Fruit fly (Drosophila melanogaster) whole organism, embryonic: Measurements from ENCODE around the gene CG11970.
A peak's percentile ranks its signal among the peaks of the same experiment; 100 is the strongest.

Source experiments
- B-H2 ChIP-seq: fragments of 200-800 bp; sonication (Bioruptor generic); optimal IDR thresholded peaks from 2 replicates; lab custom pipeline; 2018; ENCODE audit warnings: missing biosample characterization, mild to moderate bottlenecking, missing genetic modification characterization
- C15 ChIP-seq: fragments of 200-800 bp; sonication (Bioruptor generic); IDR thresholded peaks from 3 replicates; pipeline ENCODE4 v1.3.6; 2022; ENCODE audit warnings: missing biosample characterization, missing genetic modification characterization
- CG1024 ChIP-seq: fragments of 200-800 bp; sonication (Bioruptor generic); IDR thresholded peaks from 2 replicates; pipeline ENCODE4 v1.3.6; 2022; ENCODE audit warnings: missing biosample characterization, missing genetic modification characterization
- CG10654 ChIP-seq: fragments of 200-800 bp; sonication (Bioruptor generic); optimal IDR thresholded peaks from 2 replicates; lab custom pipeline; 2016; ENCODE audit warnings: missing biosample characterization, missing genetic modification characterization
- CG11696 ChIP-seq: fragments of 200-800 bp; sonication (Bioruptor generic); IDR thresholded peaks from 2 replicates; pipeline ENCODE4 v1.3.6; 2022; ENCODE audit warnings: missing biosample characterization, missing genetic modification characterization
- CG12219 ChIP-seq: fragments of 200-800 bp; sonication (Bioruptor generic); optimal IDR thresholded peaks from 3 replicates; lab custom pipeline; 2018; ENCODE audit warnings: missing biosample characterization, mild to moderate bottlenecking, missing genetic modification characterization
- CG14014 ChIP-seq: fragments of 200-800 bp; sonication (Bioruptor generic); IDR thresholded peaks from 2 replicates; pipeline ENCODE4 v1.3.6; 2022; ENCODE audit warnings: missing biosample characterization, missing genetic modification characterization
- CG1529 ChIP-seq: fragments of 200-800 bp; sonication (Bioruptor generic); optimal IDR thresholded peaks from 3 replicates; lab custom pipeline; 2018; ENCODE audit warnings: missing biosample characterization, missing genetic modification characterization
- CG15514 ChIP-seq: fragments of 200-800 bp; sonication (Bioruptor generic); optimal IDR thresholded peaks from 3 replicates; lab custom pipeline; 2017; ENCODE audit warnings: missing biosample characterization, missing genetic modification characterization, mild to moderate bottlenecking, moderate library complexity, missing genetic modification reagents
- CG17186 ChIP-seq: fragments of 200-800 bp; sonication (Bioruptor generic); optimal IDR thresholded peaks from 3 replicates; lab custom pipeline; 2017; ENCODE audit warnings: missing biosample characterization, missing genetic modification reagents, missing genetic modification characterization
- CG18619 ChIP-seq: fragments of 200-800 bp; sonication (Bioruptor generic); optimal IDR thresholded peaks from 3 replicates; lab custom pipeline; 2017; ENCODE audit warnings: missing biosample characterization, mild to moderate bottlenecking, missing genetic modification characterization
- CG33557 ChIP-seq: fragments of 200-800 bp; sonication (Bioruptor generic); optimal IDR thresholded peaks from 2 replicates; lab custom pipeline; 2019; ENCODE audit warnings: missing biosample characterization, mild to moderate bottlenecking, missing genetic modification characterization, moderate library complexity
- CG4360 ChIP-seq: fragments of 200-800 bp; sonication (Bioruptor generic); IDR thresholded peaks from 2 replicates; pipeline ENCODE4 v1.3.6; 2022; ENCODE audit warnings: missing biosample characterization, missing genetic modification characterization
- CG4707 ChIP-seq: fragments of 200-800 bp; sonication (Bioruptor generic); optimal IDR thresholded peaks from 2 replicates; lab custom pipeline; 2018; ENCODE audit warnings: missing biosample characterization, mild to moderate bottlenecking, missing genetic modification characterization, moderate library complexity
- CG5953 ChIP-seq: fragments of 200-800 bp; sonication (Bioruptor generic); IDR thresholded peaks from 2 replicates; pipeline ENCODE4 v1.3.6; 2022; ENCODE audit warnings: missing biosample characterization, missing genetic modification characterization
- CG8944 ChIP-seq: fragments of 200-800 bp; sonication (Bioruptor generic); optimal IDR thresholded peaks from 3 replicates; lab custom pipeline; 2016; ENCODE audit warnings: missing biosample characterization, missing genetic modification characterization
- CG9817 ChIP-seq: fragments of 200-800 bp; sonication (Bioruptor generic); optimal IDR thresholded peaks from 2 replicates; lab custom pipeline; 2018; ENCODE audit warnings: missing biosample characterization, mild to moderate bottlenecking, missing genetic modification characterization, moderate library complexity
- CrebB ChIP-seq: fragments of 200-800 bp; sonication (Bioruptor generic); optimal IDR thresholded peaks from 3 replicates; lab custom pipeline; 2018; ENCODE audit warnings: missing biosample characterization, mild to moderate bottlenecking, missing genetic modification characterization
- HLH54F ChIP-seq: fragments of 200-800 bp; sonication (Bioruptor generic); optimal IDR thresholded peaks from 3 replicates; lab custom pipeline; 2016; ENCODE audit warnings: missing biosample characterization, missing genetic modification characterization
- MBD-R2 ChIP-seq: fragments of 200-800 bp; sonication (Bioruptor generic); IDR thresholded peaks from 2 replicates; pipeline ENCODE4 v1.3.6; 2022; ENCODE audit warnings: missing biosample characterization, missing genetic modification characterization
- Med ChIP-seq: fragments of 200-800 bp; sonication (Bioruptor generic); peaks from one replicate; lab custom pipeline; 2016; ENCODE audit warnings: missing biosample characterization, missing genetic modification characterization, mild to moderate bottlenecking, inconsistent platforms, moderate library complexity
- Nf-YA ChIP-seq: fragments of 200-800 bp; sonication (Bioruptor generic); IDR thresholded peaks from 2 replicates; pipeline ENCODE4 v1.3.6; 2022; ENCODE audit warnings: missing biosample characterization, missing genetic modification characterization
- Nf-YB ChIP-seq: fragments of 200-800 bp; sonication (Bioruptor generic); optimal IDR thresholded peaks from 3 replicates; lab custom pipeline; 2019; ENCODE audit warnings: missing biosample characterization, mild to moderate bottlenecking, missing genetic modification characterization, moderate library complexity
- Ptx1 ChIP-seq: fragments of 200-800 bp; sonication (Bioruptor generic); IDR thresholded peaks from 2 replicates; pipeline ENCODE4 v1.3.6; 2022; ENCODE audit warnings: missing biosample characterization, missing genetic modification characterization
- Sox100B ChIP-seq: fragments of 200-800 bp; sonication (Bioruptor generic); optimal IDR thresholded peaks from 3 replicates; lab custom pipeline; 2018; ENCODE audit warnings: missing biosample characterization, mild to moderate bottlenecking, missing genetic modification characterization
- Sry-δ ChIP-seq: fragments of 200-800 bp; sonication (Bioruptor generic); optimal IDR thresholded peaks from 2 replicates; lab custom pipeline; 2016; ENCODE audit warnings: missing biosample characterization, missing genetic modification characterization
- Ssrp ChIP-seq: fragments of 200-800 bp; sonication (Bioruptor generic); optimal IDR thresholded peaks from 2 replicates; lab custom pipeline; 2018; ENCODE audit warnings: missing biosample characterization, mild to moderate bottlenecking, missing genetic modification characterization, moderate library complexity
- aop ChIP-seq: fragments of 200-800 bp; sonication (Bioruptor generic); IDR thresholded peaks from 2 replicates; pipeline ENCODE4 v1.3.6; 2022; ENCODE audit warnings: missing biosample characterization, missing genetic modification characterization
- bbx ChIP-seq: fragments of 200-800 bp; sonication (Bioruptor generic); IDR thresholded peaks from 2 replicates; pipeline ENCODE4 v1.3.6; 2022; ENCODE audit warnings: missing biosample characterization, missing genetic modification characterization; ENCODE audit not compliant: partially characterized antibody
- bcd ChIP-seq: fragments of 200-800 bp; sonication (Bioruptor generic); optimal IDR thresholded peaks from 2 replicates; lab custom pipeline; 2017; ENCODE audit warnings: missing biosample characterization, mild to moderate bottlenecking, missing genetic modification characterization
- chinmo ChIP-seq: fragments of 200-800 bp; sonication (Bioruptor generic); IDR thresholded peaks from 4 replicates; pipeline ENCODE4 v1.3.6; 2022; ENCODE audit warnings: missing biosample characterization, missing genetic modification characterization; ENCODE audit not compliant: partially characterized antibody
- disco-r ChIP-seq: fragments of 200-800 bp; sonication (Bioruptor generic); optimal IDR thresholded peaks from 2 replicates; lab custom pipeline; 2016; ENCODE audit warnings: missing biosample characterization, missing genetic modification characterization
- fd3F ChIP-seq: fragments of 200-800 bp; sonication (Bioruptor generic); optimal IDR thresholded peaks from 2 replicates; lab custom pipeline; 2018; ENCODE audit warnings: missing biosample characterization, mild to moderate bottlenecking, missing genetic modification characterization, moderate library complexity
- fd96Cb ChIP-seq: fragments of 200-800 bp; sonication (Bioruptor generic); optimal IDR thresholded peaks from 2 replicates; lab custom pipeline; 2018; ENCODE audit warnings: missing biosample characterization, mild to moderate bottlenecking, missing genetic modification characterization, moderate library complexity
- hbn ChIP-seq: fragments of 200-800 bp; sonication (Bioruptor generic); IDR thresholded peaks from 2 replicates; pipeline ENCODE4 v1.3.6; 2022; ENCODE audit warnings: missing biosample characterization, missing genetic modification characterization; ENCODE audit not compliant: partially characterized antibody
- hth ChIP-seq: fragments of >200 bp; optimal IDR thresholded peaks from 2 replicates; lab custom pipeline; 2017; ENCODE audit warnings: inconsistent platforms
- jumu ChIP-seq: fragments of 200-800 bp; sonication (Bioruptor generic); optimal IDR thresholded peaks from 3 replicates; lab custom pipeline; 2016; ENCODE audit warnings: missing biosample characterization, missing genetic modification characterization
- lov ChIP-seq, 2 experiments: fragments of 200-800 bp in 1 of 2; fragments of >200 bp in 1 of 2; sonication (Bioruptor generic) in 1 of 2; IDR thresholded peaks in 1 of 2; optimal IDR thresholded peaks in 1 of 2; 2 replicates in 1 of 2; 3 replicates in 1 of 2; pipeline versions ENCODE4 v1.3.6 to Lab custom; 2017 to 2022; ENCODE audit warnings: missing biosample characterization in 1 of 2, missing genetic modification characterization in 1 of 2
- nom ChIP-seq: fragments of 200-800 bp; sonication (Bioruptor generic); optimal IDR thresholded peaks from 2 replicates; lab custom pipeline; 2017; ENCODE audit warnings: missing biosample characterization, missing genetic modification characterization, mild to moderate bottlenecking, moderate library complexity, missing genetic modification reagents
- schlank ChIP-seq: fragments of 200-800 bp; sonication (Bioruptor generic); optimal IDR thresholded peaks from 2 replicates; lab custom pipeline; 2018; ENCODE audit warnings: missing biosample characterization, mild to moderate bottlenecking, missing genetic modification characterization
- sens ChIP-seq: fragments of 200-800 bp; sonication (Bioruptor generic); peaks from one replicate; lab custom pipeline; 2016; ENCODE audit warnings: missing biosample characterization, missing genetic modification characterization
- sisA ChIP-seq: fragments of 200-800 bp; sonication (Bioruptor generic); IDR thresholded peaks from 2 replicates; pipeline ENCODE4 v1.3.6; 2022; ENCODE audit warnings: missing biosample characterization, missing genetic modification characterization
- sob ChIP-seq: fragments of 200-800 bp; sonication (Bioruptor generic); IDR thresholded peaks from 2 replicates; pipeline ENCODE4 v1.3.6; 2022; ENCODE audit warnings: missing biosample characterization, missing genetic modification characterization
- stc ChIP-seq: fragments of 200-800 bp; sonication (Bioruptor generic); IDR thresholded peaks from 2 replicates; pipeline ENCODE4 v1.3.6; 2022; ENCODE audit warnings: missing biosample characterization, missing genetic modification characterization
- tap ChIP-seq: fragments of 200-800 bp; optimal IDR thresholded peaks from 3 replicates; lab custom pipeline; 2019; ENCODE audit warnings: missing biosample characterization, mild to moderate bottlenecking, missing genetic modification characterization, moderate library complexity
- tgo ChIP-seq: fragments of 200-800 bp; sonication (Bioruptor generic); IDR thresholded peaks from 3 replicates; pipeline ENCODE4 v1.3.6; 2022; ENCODE audit warnings: missing biosample characterization, missing genetic modification characterization
- twi ChIP-seq: fragments of 200-800 bp; optimal IDR thresholded peaks from 2 replicates; lab custom pipeline; 2019; ENCODE audit warnings: missing biosample characterization, mild to moderate bottlenecking, missing genetic modification characterization, moderate library complexity
- vfl ChIP-seq: fragments of 200-800 bp; sonication (Bioruptor generic); optimal IDR thresholded peaks from 2 replicates; lab custom pipeline; 2016; ENCODE audit warnings: missing biosample characterization, missing genetic modification characterization
- z ChIP-seq: fragments of 200-800 bp; sonication (Bioruptor generic); IDR thresholded peaks from 3 replicates; pipeline ENCODE4 v1.3.6; 2022; ENCODE audit warnings: missing biosample characterization, missing genetic modification characterization
- zen2 ChIP-seq: fragments of 200-800 bp; sonication (Bioruptor generic); IDR thresholded peaks from 3 replicates; pipeline ENCODE4 v1.3.6; 2022; ENCODE audit warnings: missing biosample characterization, missing genetic modification characterization; ENCODE audit not compliant: partially characterized antibody

The CG11970 gene

DNA sequence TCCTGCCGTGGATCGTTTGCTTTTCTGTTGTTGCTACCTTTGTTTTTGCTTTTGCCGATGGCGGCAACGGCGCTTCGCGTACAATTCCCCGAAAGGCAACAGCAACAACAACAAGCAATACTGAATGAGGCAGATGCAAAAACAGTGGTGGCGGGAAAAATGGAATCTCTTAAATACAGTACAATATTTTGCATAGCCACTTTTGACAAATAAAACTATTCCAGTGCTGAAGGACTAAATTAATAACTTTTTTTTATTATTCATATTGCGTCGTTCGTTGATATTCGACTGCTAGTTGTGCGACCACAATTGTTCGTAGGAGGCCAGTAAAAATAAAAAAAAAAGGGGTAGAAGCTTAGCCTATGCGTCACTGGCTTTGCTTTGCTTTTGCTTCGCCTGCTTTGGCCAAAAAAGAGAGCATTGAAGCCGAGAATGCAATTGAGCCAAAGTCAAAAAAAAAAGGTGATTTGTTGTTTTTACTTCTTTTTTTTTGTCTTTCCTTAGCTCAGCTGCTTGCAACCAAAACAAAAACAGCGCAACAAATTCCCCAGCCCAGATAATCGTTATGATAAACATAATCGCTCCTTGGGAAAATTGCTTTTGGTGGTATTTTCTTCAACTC, 47.4 kb downstream of the CG11970 start (continued):
- peak; percentile 87 for TF ChIP-seq CG1529
- peak; percentile 75 for TF ChIP-seq CG15514 (GFP tag; lab: Kevin White, UChicago)
- TF ChIP-seq CG17186 = peak; percentile 73
- peak; percentile 98 for TF ChIP-seq tgo
- TF ChIP-seq fd3F = peak; percentile 86
- TF ChIP-seq CrebB = peak; percentile 74
- TF ChIP-seq CG18619 (GFP tag; lab: Kevin White, UChicago) = peak; percentile 81
- peak; percentile 49 for TF ChIP-seq Sry-δ (GFP tag; lab: Kevin White, UChicago)
- TF ChIP-seq HLH54F (GFP tag; lab: Kevin White, UChicago) = peak; percentile 84
- TF ChIP-seq lov (optimal IDR thresholded peaks at IDR 0.05; lab: Kevin White, UChicago) = no peak
- TF ChIP-seq lov (GFP tag; IDR thresholded peaks at IDR 0.05; lab: Robert Waterston, UW) = peak; percentile 85
- TF ChIP-seq twi = peak; percentile 43
- TF ChIP-seq hbn = no peak
- TF ChIP-seq Med (GFP tag; lab: Kevin White, UChicago) = peak; percentile 97
- TF ChIP-seq nom = peak; percentile 97
- peak; percentile 93 for TF ChIP-seq CG5953
- peak; percentile 82 for TF ChIP-seq Ssrp
- TF ChIP-seq bcd = peak; percentile 87
- peak; percentile 94 for TF ChIP-seq Ptx1 (GFP tag; lab: Robert Waterston, UW)
- TF ChIP-seq C15 (GFP tag; lab: Robert Waterston, UW) = peak; percentile 77
- TF ChIP-seq vfl = peak; percentile 80
- peak; percentile 87 for TF ChIP-seq Sox100B
- peak; percentile 88 for TF ChIP-seq sob (GFP tag; lab: Robert Waterston, UW)
- peak; percentile 65 for TF ChIP-seq CG4707 (GFP tag; lab: Kevin White, UChicago)
- peak; percentile 77 for TF ChIP-seq disco-r (GFP tag; lab: Kevin White, UChicago)
- TF ChIP-seq aop (GFP tag; lab: Robert Waterston, UW) = peak; percentile 62; the same call in 1 of the 2 replicates
- no peak for TF ChIP-seq chinmo
- peak; percentile 81 for TF ChIP-seq CG10654
- TF ChIP-seq Nf-YA = peak; percentile 84
- peak; percentile 61 for TF ChIP-seq schlank (tag; lab: Kevin White, UChicago)
- no peak for TF ChIP-seq hth (lab: Kevin White, UChicago)
- TF ChIP-seq CG9817 = peak; percentile 73
- TF ChIP-seq CG8944 (GFP tag; lab: Kevin White, UChicago) = peak; percentile 45
- peak; percentile 91 for TF ChIP-seq CG14014
- TF ChIP-seq tap (tag; lab: Kevin White, UChicago) = peak; percentile 88
- no peak for TF ChIP-seq B-H2 (GFP tag; lab: Kevin White, UChicago)
- peak; percentile 72 for TF ChIP-seq jumu (GFP tag; lab: Kevin White, UChicago)
- no peak for TF ChIP-seq zen2
- peak; percentile 60 for TF ChIP-seq Nf-YB (GFP tag; lab: Kevin White, UChicago)
- TF ChIP-seq sens (GFP tag; lab: Kevin White, UChicago) = peak; percentile 97
- peak; percentile 85 for TF ChIP-seq MBD-R2
- no peak for TF ChIP-seq CG33557 (GFP tag; lab: Kevin White, UChicago)
- peak; percentile 92 for TF ChIP-seq CG4360 (GFP tag; lab: Robert Waterston, UW)
- TF ChIP-seq CG1024 (GFP tag; lab: Robert Waterston, UW) = peak; percentile 82
- peak; percentile 87 for TF ChIP-seq fd96Cb (tag; lab: Kevin White, UChicago)
- no peak for TF ChIP-seq z (GFP tag; lab: Robert Waterston, UW)
- peak; percentile 94 for TF ChIP-seq stc (GFP tag; lab: Robert Waterston, UW)
- peak; percentile 98 for TF ChIP-seq CG11696 (GFP tag; lab: Robert Waterston, UW)
- TF ChIP-seq sisA (GFP tag; lab: Robert Waterston, UW) = peak; percentile 91
- no peak for TF ChIP-seq bbx (GFP tag; lab: Robert Waterston, UW)
- TF ChIP-seq CG12219 (GFP tag; lab: Kevin White, UChicago) = peak; percentile 86
